Fruit fly (Drosophila melanogaster) whole organism, pupa: Measurements from ENCODE around the gene PGAP5.
A peak's percentile ranks its signal among the peaks of the same experiment; 100 is the strongest.

Source experiments
- CG10348 ChIP-seq: fragments of 200-800 bp; sonication (Bioruptor generic); IDR thresholded peaks from 2 replicates; pipeline ENCODE4 v1.3.6; 2022; ENCODE audit warnings: missing biosample characterization, missing genetic modification characterization
- CG12605 ChIP-seq: fragments of 200-800 bp; sonication (Bioruptor generic); IDR thresholded peaks from 2 replicates; pipeline ENCODE4 v1.3.6; 2022; ENCODE audit warnings: missing biosample characterization, missing genetic modification characterization
- CG13204 ChIP-seq: fragments of 200-800 bp; sonication (Bioruptor generic); optimal IDR thresholded peaks from 2 replicates; lab custom pipeline; 2018; ENCODE audit warnings: missing biosample characterization, mild to moderate bottlenecking, missing genetic modification characterization, moderate library complexity
- CG14655 ChIP-seq: fragments of 200-800 bp; sonication (Bioruptor generic); optimal IDR thresholded peaks from 3 replicates; lab custom pipeline; 2017; ENCODE audit warnings: mild to moderate bottlenecking, missing biosample characterization, missing genetic modification reagents, missing genetic modification characterization
- CG15710 ChIP-seq: fragments of 200-800 bp; sonication (Bioruptor generic); optimal IDR thresholded peaks from 2 replicates; lab custom pipeline; 2018; ENCODE audit warnings: missing biosample characterization, mild to moderate bottlenecking, missing genetic modification characterization, moderate library complexity
- CG17806 ChIP-seq: fragments of 200-800 bp; sonication (Bioruptor generic); optimal IDR thresholded peaks from 2 replicates; lab custom pipeline; 2018; ENCODE audit warnings: missing biosample characterization, mild to moderate bottlenecking, missing genetic modification characterization, moderate library complexity
- CG32121 ChIP-seq: fragments of 200-800 bp; sonication (Bioruptor generic); IDR thresholded peaks from 2 replicates; pipeline ENCODE4 v1.3.6; 2022; ENCODE audit warnings: missing biosample characterization, missing genetic modification characterization
- CG34367 ChIP-seq: fragments of 200-800 bp; sonication (Bioruptor generic); optimal IDR thresholded peaks from 2 replicates; lab custom pipeline; 2018; ENCODE audit warnings: missing biosample characterization, mild to moderate bottlenecking, missing genetic modification characterization
- CG4496 ChIP-seq: fragments of 200-800 bp; sonication (Bioruptor generic); IDR thresholded peaks from 3 replicates; pipeline ENCODE4 v1.3.6; 2022; ENCODE audit warnings: missing biosample characterization, missing genetic modification characterization
- CG8159 ChIP-seq: fragments of 200-800 bp; sonication (Bioruptor generic); optimal IDR thresholded peaks from 3 replicates; lab custom pipeline; 2018; ENCODE audit warnings: missing biosample characterization, mild to moderate bottlenecking, missing genetic modification characterization, moderate library complexity
- CG8301 ChIP-seq: fragments of 200-800 bp; sonication (Bioruptor generic); optimal IDR thresholded peaks from 2 replicates; lab custom pipeline; 2018; ENCODE audit warnings: missing biosample characterization, mild to moderate bottlenecking, missing genetic modification characterization
- CG9948 ChIP-seq: fragments of 200-800 bp; sonication (Bioruptor generic); optimal IDR thresholded peaks from 2 replicates; lab custom pipeline; 2018; ENCODE audit warnings: missing biosample characterization, mild to moderate bottlenecking, missing genetic modification characterization, moderate library complexity
- D1 ChIP-seq: fragments of 200-800 bp; sonication (Bioruptor generic); optimal IDR thresholded peaks from 2 replicates; lab custom pipeline; 2018; ENCODE audit warnings: missing biosample characterization, mild to moderate bottlenecking, missing genetic modification characterization, moderate library complexity
- EcR ChIP-seq: fragments of 200-800 bp; sonication (Bioruptor generic); optimal IDR thresholded peaks from 3 replicates; lab custom pipeline; 2019; ENCODE audit warnings: missing biosample characterization, missing genetic modification characterization, mild to moderate bottlenecking, moderate library complexity, missing genetic modification reagents
- Ets98B ChIP-seq: fragments of 200-800 bp; sonication (Bioruptor generic); IDR thresholded peaks from 2 replicates; pipeline ENCODE4 v1.3.6; 2022; ENCODE audit warnings: missing biosample characterization, missing genetic modification characterization
- Pif1A ChIP-seq: fragments of 200-800 bp; sonication (Bioruptor generic); optimal IDR thresholded peaks from 3 replicates; lab custom pipeline; 2016; ENCODE audit warnings: missing biosample characterization, missing genetic modification characterization
- Pif1B ChIP-seq: fragments of 200-800 bp; sonication (Bioruptor generic); optimal IDR thresholded peaks from 3 replicates; lab custom pipeline; 2016; ENCODE audit warnings: missing biosample characterization, missing genetic modification characterization
- Snoo ChIP-seq: fragments of 200-800 bp; sonication (Bioruptor generic); optimal IDR thresholded peaks from 3 replicates; lab custom pipeline; 2017; ENCODE audit warnings: missing biosample characterization, mild to moderate bottlenecking, missing genetic modification characterization, inconsistent platforms
- fd96Ca ChIP-seq: fragments of 200-800 bp; sonication (Bioruptor generic); IDR thresholded peaks from 3 replicates; pipeline ENCODE4 v1.3.6; 2022; ENCODE audit warnings: missing biosample characterization, missing genetic modification characterization
- gl ChIP-seq: fragments of 200-800 bp; sonication (Bioruptor generic); optimal IDR thresholded peaks from 2 replicates; lab custom pipeline; 2018; ENCODE audit warnings: missing biosample characterization, mild to moderate bottlenecking, missing genetic modification characterization
- rn ChIP-seq: fragments of 200-800 bp; sonication (Bioruptor generic); IDR thresholded peaks from 2 replicates; pipeline ENCODE4 v1.3.6; 2022; ENCODE audit warnings: missing biosample characterization, missing genetic modification characterization

Gene PGAP5

DNA sequence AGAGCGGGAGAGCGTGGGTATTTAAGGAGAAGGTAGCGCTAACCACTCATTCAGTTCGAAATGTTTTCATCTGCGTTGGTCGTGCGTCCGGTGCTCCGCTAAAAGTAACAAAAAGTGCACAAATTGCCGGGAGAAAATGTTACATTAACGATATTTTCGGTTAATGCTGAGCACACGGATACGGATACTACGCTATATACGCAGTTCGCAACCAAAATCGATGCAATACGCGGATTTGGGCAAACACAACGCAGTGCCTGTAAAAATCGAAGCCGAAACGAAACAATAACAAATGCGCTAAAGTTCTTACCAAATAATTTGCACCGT lies 35.7 kb upstream of the PGAP5 start, which contains the start of gene Piezo:
TSS of gene Piezo (plus strand) at position 49 of the 327 bp plus-strand sequence.
- TF ChIP-seq CG10348 (GFP tag; lab: Robert Waterston, UW) = no peak
- no peak for TF ChIP-seq CG14655 (GFP tag; lab: Kevin White, UChicago)
- no peak for TF ChIP-seq CG15710 (tag; lab: Kevin White, UChicago)
- TF ChIP-seq D1 (tag; lab: Kevin White, UChicago) = no peak
- TF ChIP-seq CG9948 = no peak
- no peak for TF ChIP-seq Pif1A (GFP tag; lab: Kevin White, UChicago)
- TF ChIP-seq rn (GFP tag; lab: Robert Waterston, UW) = no peak
- TF ChIP-seq CG8301 (tag; lab: Kevin White, UChicago) = no peak
- no peak for TF ChIP-seq CG13204
- TF ChIP-seq gl (tag; lab: Kevin White, UChicago) = no peak
- no peak for TF ChIP-seq Ets98B (GFP tag; lab: Robert Waterston, UW)
- TF ChIP-seq CG8159 (tag; lab: Kevin White, UChicago) = no peak
- TF ChIP-seq CG4496 = no peak
- no peak for TF ChIP-seq EcR (GFP tag; lab: Kevin White, UChicago)
- TF ChIP-seq fd96Ca (GFP tag; lab: Robert Waterston, UW) = no peak
- TF ChIP-seq CG32121 (GFP tag; lab: Robert Waterston, UW) = no peak
- no peak for TF ChIP-seq CG12605 (GFP tag; lab: Robert Waterston, UW)
- no peak for TF ChIP-seq Snoo (tag; lab: Kevin White, UChicago)

DNA sequence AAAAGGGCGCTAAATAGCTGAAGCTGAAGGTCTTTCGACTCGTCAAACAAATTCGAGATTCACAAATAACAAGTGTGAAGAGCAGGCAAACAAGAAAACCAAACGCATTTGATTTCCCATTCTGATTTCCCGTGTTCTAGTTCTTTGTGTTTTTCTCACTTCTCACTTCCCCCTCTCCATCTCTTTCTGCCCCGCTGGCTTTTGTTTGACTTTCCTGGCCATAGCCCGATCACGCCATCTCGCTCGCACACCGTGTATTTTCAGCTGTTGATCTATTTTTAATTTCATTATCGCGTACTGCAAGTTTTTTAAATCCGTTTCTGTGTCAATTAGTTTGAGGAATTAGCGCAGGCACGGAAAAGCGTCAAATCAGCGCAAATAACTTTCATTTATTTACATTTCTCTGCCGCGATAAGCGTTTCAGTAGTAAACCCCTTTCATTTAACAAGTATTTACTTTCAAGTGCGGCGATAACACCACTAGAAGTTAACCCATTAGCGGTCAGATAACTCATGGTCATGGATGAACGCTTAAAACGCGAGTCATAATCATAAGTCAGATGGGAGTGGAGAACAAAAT lies 35.0 kb upstream of the PGAP5 start:
- TF ChIP-seq CG9948 (no peak), CG8159 (tag; lab: Kevin White, UChicago) (no peak), rn (GFP tag; lab: Robert Waterston, UW) (no peak), CG15710 (tag; lab: Kevin White, UChicago) (no peak), Ets98B (GFP tag; lab: Robert Waterston, UW) (no peak), EcR (GFP tag; lab: Kevin White, UChicago) (no peak), Pif1B (GFP tag; lab: Kevin White, UChicago) (no peak), CG10348 (GFP tag; lab: Robert Waterston, UW) (no peak), CG34367 (tag; lab: Kevin White, UChicago) (no peak), gl (tag; lab: Kevin White, UChicago) (no peak), CG4496 (no peak), CG32121 (GFP tag; lab: Robert Waterston, UW) (no peak), fd96Ca (GFP tag; lab: Robert Waterston, UW) (no peak), CG13204 (no peak)

DNA sequence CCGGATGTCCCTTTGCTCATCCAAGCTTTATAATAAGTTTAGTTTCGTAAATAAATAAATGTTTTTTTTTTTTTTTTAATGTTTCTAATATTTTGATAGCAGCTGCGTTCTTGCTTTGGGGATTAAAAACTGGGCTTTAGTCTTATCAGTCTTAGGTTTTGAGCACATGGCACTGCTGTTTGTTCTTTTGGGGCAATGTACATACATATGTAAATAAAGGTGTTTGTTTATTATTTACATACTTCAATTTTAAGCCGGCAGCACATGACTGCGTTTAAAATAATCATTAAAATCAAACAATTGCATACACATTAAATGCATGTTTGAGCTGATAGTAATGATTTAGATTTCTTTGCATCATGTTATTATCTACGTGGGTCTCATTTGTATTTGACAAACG lies 34.5 kb upstream of the PGAP5 start:
- TF ChIP-seq CG9948 (no peak), CG32121 (GFP tag; lab: Robert Waterston, UW) (no peak), CG17806 (tag; lab: Kevin White, UChicago) (no peak), CG8159 (tag; lab: Kevin White, UChicago) (no peak), fd96Ca (GFP tag; lab: Robert Waterston, UW) (no peak), CG34367 (tag; lab: Kevin White, UChicago) (no peak), CG14655 (GFP tag; lab: Kevin White, UChicago) (no peak), Snoo (tag; lab: Kevin White, UChicago) (no peak), Pif1B (GFP tag; lab: Kevin White, UChicago) (no peak), rn (GFP tag; lab: Robert Waterston, UW) (no peak), Ets98B (GFP tag; lab: Robert Waterston, UW) (no peak), CG15710 (tag; lab: Kevin White, UChicago) (no peak), gl (tag; lab: Kevin White, UChicago) (no peak), CG4496 (no peak), D1 (tag; lab: Kevin White, UChicago) (no peak), Pif1A (GFP tag; lab: Kevin White, UChicago) (no peak), CG12605 (GFP tag; lab: Robert Waterston, UW) (no peak), CG10348 (GFP tag; lab: Robert Waterston, UW) (no peak), EcR (GFP tag; lab: Kevin White, UChicago) (no peak), CG8301 (tag; lab: Kevin White, UChicago) (no peak)

DNA sequence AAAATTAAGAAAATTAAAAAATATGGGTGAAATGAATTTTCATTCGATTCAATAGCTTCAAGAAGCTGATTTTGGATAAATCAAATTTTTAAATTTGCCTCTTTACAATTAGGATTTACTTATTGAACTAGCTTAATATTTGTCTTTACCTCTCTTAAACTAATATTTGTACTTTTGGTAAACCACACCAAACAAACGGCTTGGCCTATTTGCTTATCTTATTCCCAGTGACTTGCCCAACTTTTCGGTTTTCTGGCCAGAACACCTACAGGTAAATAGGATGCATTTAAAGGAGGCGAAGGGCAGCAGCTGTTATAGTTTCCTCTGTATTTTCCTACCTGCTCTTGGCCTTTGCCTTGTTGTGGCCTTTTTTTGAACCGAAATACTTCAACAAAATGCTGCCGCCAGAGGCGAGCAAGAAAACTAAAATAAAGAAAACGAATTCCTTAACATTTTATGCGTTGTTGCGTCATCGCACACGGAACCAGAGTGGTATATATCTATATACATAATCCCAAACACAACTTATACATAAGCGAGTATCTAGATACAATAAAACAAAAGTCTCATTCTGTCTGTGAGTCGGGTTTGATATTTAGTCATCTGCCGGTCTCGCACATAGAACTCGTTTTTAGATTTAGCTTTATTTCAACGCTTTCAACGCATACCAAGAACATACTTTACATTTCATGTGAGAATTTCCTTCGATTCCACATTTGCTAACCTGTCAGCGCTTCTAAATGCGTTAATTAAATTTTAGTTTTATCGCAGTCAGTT lies 32.7 kb upstream of the PGAP5 start:
- TF ChIP-seq CG10348 (GFP tag; lab: Robert Waterston, UW) (no peak), CG8159 (tag; lab: Kevin White, UChicago) (no peak), gl (tag; lab: Kevin White, UChicago) (no peak), Pif1A (GFP tag; lab: Kevin White, UChicago) (no peak), Ets98B (GFP tag; lab: Robert Waterston, UW) (no peak), CG15710 (tag; lab: Kevin White, UChicago) (no peak), CG4496 (no peak), CG8301 (tag; lab: Kevin White, UChicago) (no peak), CG14655 (GFP tag; lab: Kevin White, UChicago) (no peak), Pif1B (GFP tag; lab: Kevin White, UChicago) (no peak), D1 (tag; lab: Kevin White, UChicago) (no peak), CG17806 (tag; lab: Kevin White, UChicago) (no peak), CG12605 (GFP tag; lab: Robert Waterston, UW) (no peak), CG32121 (GFP tag; lab: Robert Waterston, UW) (no peak)

DNA sequence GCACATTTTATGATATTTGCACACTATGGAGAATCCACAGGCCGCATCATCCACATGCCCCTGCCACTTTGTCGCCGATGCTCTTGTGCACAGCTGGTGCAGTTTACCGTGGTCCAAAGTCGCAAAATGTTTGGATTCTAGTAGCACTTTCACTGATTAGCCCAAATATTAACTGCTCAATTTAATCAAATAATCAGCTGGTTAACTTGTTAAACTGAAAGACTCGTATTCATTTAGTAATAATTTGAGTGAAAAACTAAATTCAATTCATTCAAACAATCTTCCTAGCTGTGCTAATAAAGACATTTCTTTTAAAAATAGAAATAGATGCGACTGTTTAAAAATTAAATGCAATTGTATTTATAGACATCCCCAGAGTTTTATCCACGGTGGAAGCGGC lies 30.6 kb upstream of the PGAP5 start:
- TF ChIP-seq CG9948 (no peak), Pif1A (GFP tag; lab: Kevin White, UChicago) (peak; percentile 12), Ets98B (GFP tag; lab: Robert Waterston, UW) (no peak), CG14655 (GFP tag; lab: Kevin White, UChicago) (peak; percentile 30), CG8301 (tag; lab: Kevin White, UChicago) (peak; percentile 25), CG32121 (GFP tag; lab: Robert Waterston, UW) (no peak), CG4496 (no peak), Pif1B (GFP tag; lab: Kevin White, UChicago) (no peak), CG15710 (tag; lab: Kevin White, UChicago) (no peak), gl (tag; lab: Kevin White, UChicago) (no peak)
